Fruit fly (Drosophila melanogaster) whole organism, embryonic: ENCODE results near the gene CG14851.

ENCODE experiments used
- CG6854 ChIP-seq: fragments of 200-800 bp; sonication (Bioruptor generic); optimal IDR thresholded peaks from 3 replicates; lab custom pipeline; 2017; ENCODE audit warnings: missing biosample characterization, mild to moderate bottlenecking, missing genetic modification characterization
- PHDP ChIP-seq: fragments of 200-800 bp; sonication (Bioruptor generic); optimal IDR thresholded peaks from 3 replicates; lab custom pipeline; 2018; ENCODE audit warnings: missing biosample characterization, mild to moderate bottlenecking, missing genetic modification characterization, moderate library complexity
- exex ChIP-seq: fragments of 200-800 bp; sonication (Bioruptor generic); optimal IDR thresholded peaks from 4 replicates; lab custom pipeline; 2018; ENCODE audit warnings: missing biosample characterization, mild to moderate bottlenecking, missing genetic modification characterization, moderate library complexity
- fd102C ChIP-seq: fragments of 200-800 bp; sonication (Bioruptor generic); optimal IDR thresholded peaks from 2 replicates; lab custom pipeline; 2018; ENCODE audit warnings: missing biosample characterization, mild to moderate bottlenecking, missing genetic modification characterization, moderate library complexity
- gsb ChIP-seq: fragments of 200-800 bp; sonication (Bioruptor generic); IDR thresholded peaks from 2 replicates; pipeline ENCODE4 v1.3.6; 2022; ENCODE audit warnings: missing biosample characterization, missing genetic modification characterization
- tap ChIP-seq: fragments of 200-800 bp; optimal IDR thresholded peaks from 3 replicates; lab custom pipeline; 2019; ENCODE audit warnings: missing biosample characterization, mild to moderate bottlenecking, missing genetic modification characterization, moderate library complexity
- toy ChIP-seq: fragments of 200-800 bp; sonication (Bioruptor generic); IDR thresholded peaks from 2 replicates; pipeline ENCODE4 v1.3.6; 2022; ENCODE audit warnings: missing biosample characterization, missing genetic modification characterization

DNA sequence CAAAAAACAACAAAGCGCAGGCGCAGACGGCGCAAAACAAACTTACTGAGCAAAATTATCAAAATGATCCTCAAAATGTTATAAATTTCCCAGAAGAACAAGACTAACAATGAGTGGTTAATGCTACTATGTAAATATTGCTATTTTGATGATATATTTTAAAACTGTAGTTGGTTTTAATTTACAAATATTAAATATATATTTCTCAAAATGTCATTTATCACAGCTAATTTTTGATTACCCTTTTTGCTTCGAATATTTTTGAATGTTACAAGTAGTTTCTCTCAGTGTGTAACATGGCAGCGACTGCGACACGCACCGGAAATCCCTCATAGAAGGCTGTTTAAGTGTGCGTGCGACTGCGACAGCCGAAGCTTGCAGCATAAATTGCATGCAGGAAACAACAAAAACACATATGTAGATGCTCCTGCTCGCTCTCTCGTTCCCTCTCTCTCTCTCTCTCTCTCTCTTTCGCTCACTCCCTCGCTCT is 35.8 kb downstream of the CG14851 start:
- TF ChIP-seq CG6854 (GFP tag; lab: Kevin White, UChicago) (no peak), PHDP (peak; percentile 33), fd102C (GFP tag; lab: Kevin White, UChicago) (no peak), tap (tag; lab: Kevin White, UChicago) (no peak), toy (GFP tag; lab: Robert Waterston, UW) (no peak), gsb (GFP tag; lab: Robert Waterston, UW) (no peak), exex (tag; lab: Kevin White, UChicago) (no peak)
